Worm (Caenorhabditis elegans): ENCODE data around the gene vps-15.

ce11 chrII:11879784-11880183, 35.9 kb downstream of the vps-15 start:
- TF ChIP-seq ztf-11 (tag; optimal IDR thresholded peaks at IDR 0.05) (no peak), nhr-77 (tag; optimal IDR thresholded peaks at IDR 0.05) (no peak), fos-1 (tag; optimal IDR thresholded peaks at IDR 0.05) (no peak), lsy-2 (tag; optimal IDR thresholded peaks at IDR 0.05) (no peak), unc-62 (GFP tag; optimal IDR thresholded peaks at IDR 0.05) (no peak), elt-3 (tag; optimal IDR thresholded peaks at IDR 0.05) (no peak), ama-1 (optimal IDR thresholded peaks at IDR 0.05) (no peak), nhr-129 (tag; optimal IDR thresholded peaks at IDR 0.05) (no peak), nhr-11 (tag; optimal IDR thresholded peaks at IDR 0.05) (no peak), lin-13 (GFP tag; optimal IDR thresholded peaks at IDR 0.05) (no peak), ceh-82 (tag; optimal IDR thresholded peaks at IDR 0.05) (no peak), snpc-4 (tag; optimal IDR thresholded peaks at IDR 0.05) (no peak), peb-1 (tag; optimal IDR thresholded peaks at IDR 0.05) (no peak)

Data from whole organism, L2 larva.